Worm (Caenorhabditis elegans) whole organism, late embryonic: ENCODE measurements around the gene B0244.7.

Experiments
- C08G9.2 ChIP-seq: sonication (generic microtip); optimal IDR thresholded peaks from 2 replicates; lab custom pipeline; 2016; ENCODE audit warnings: mild to moderate bottlenecking, missing genetic modification characterization, moderate library complexity, missing compliant biosample characterization
- C38D4.7 ChIP-seq: fragments of 200-800 bp; sonication (Bioruptor generic); optimal IDR thresholded peaks from 2 replicates; lab custom pipeline; 2018; ENCODE audit warnings: mild to moderate bottlenecking, missing genetic modification characterization, moderate library complexity, missing compliant biosample characterization
- F13H6.1 ChIP-seq: sonication (generic microtip); optimal IDR thresholded peaks from 2 replicates; lab custom pipeline; 2016; ENCODE audit warnings: missing genetic modification characterization, missing compliant biosample characterization
- K09A11.1 ChIP-seq: sonication (generic microtip); optimal IDR thresholded peaks from 2 replicates; lab custom pipeline; 2017; ENCODE audit warnings: antibody characterized with exemption, mild to moderate bottlenecking, missing genetic modification characterization, missing compliant biosample characterization; ENCODE audit not compliant: insufficient read depth
- T23F11.4 ChIP-seq: fragments of 200-800 bp; sonication (Bioruptor generic); optimal IDR thresholded peaks from 2 replicates; lab custom pipeline; 2018; ENCODE audit warnings: mild to moderate bottlenecking, missing genetic modification characterization, missing compliant biosample characterization
- Y22D7AL.16 ChIP-seq: sonication (generic microtip); optimal IDR thresholded peaks from 2 replicates; lab custom pipeline; 2016; ENCODE audit warnings: missing genetic modification characterization, missing compliant biosample characterization
- ahr-1 ChIP-seq: sonication (generic microtip); optimal IDR thresholded peaks from 2 replicates; lab custom pipeline; 2016; ENCODE audit warnings: missing genetic modification characterization, missing compliant biosample characterization
- ceh-14 ChIP-seq: sonication (generic microtip); optimal IDR thresholded peaks from 2 replicates; lab custom pipeline; 2016; ENCODE audit warnings: missing genotype, missing genetic modification characterization, missing compliant biosample characterization
- ceh-18 ChIP-seq: sonication (generic microtip); optimal IDR thresholded peaks from 2 replicates; lab custom pipeline; 2016; ENCODE audit warnings: missing genetic modification characterization, missing compliant biosample characterization
- ceh-19 ChIP-seq: fragments of 200-800 bp; sonication (Bioruptor generic); optimal IDR thresholded peaks from 2 replicates; lab custom pipeline; 2018; ENCODE audit warnings: mild to moderate bottlenecking, missing genetic modification characterization, missing compliant biosample characterization
- ceh-24 ChIP-seq: sonication (generic microtip); optimal IDR thresholded peaks from 2 replicates; lab custom pipeline; 2016; ENCODE audit warnings: mild to moderate bottlenecking, missing genetic modification characterization, missing compliant biosample characterization
- ceh-45 ChIP-seq: fragments of 200-800 bp; sonication (Bioruptor generic); IDR thresholded peaks from 2 replicates; pipeline ENCODE4 v1.3.6; 2022; ENCODE audit warnings: missing genetic modification reagents, missing genetic modification characterization, missing compliant biosample characterization
- ceh-48 ChIP-seq: sonication (generic microtip); optimal IDR thresholded peaks from 2 replicates; lab custom pipeline; 2016; ENCODE audit warnings: missing genetic modification characterization, inconsistent platforms, missing compliant biosample characterization
- ceh-6 ChIP-seq: fragments of 200-800 bp; sonication (Bioruptor generic); optimal IDR thresholded peaks from 2 replicates; lab custom pipeline; 2018; ENCODE audit warnings: mild to moderate bottlenecking, missing genetic modification characterization, missing compliant biosample characterization
- ceh-9 ChIP-seq: sonication (generic microtip); optimal IDR thresholded peaks from 2 replicates; lab custom pipeline; 2016; ENCODE audit warnings: mild to moderate bottlenecking, missing genetic modification characterization, inconsistent platforms, missing compliant biosample characterization
- dmd-4 ChIP-seq: sonication (generic microtip); optimal IDR thresholded peaks from 2 replicates; lab custom pipeline; 2016; ENCODE audit warnings: borderline replicate concordance, missing genetic modification characterization, missing compliant biosample characterization
- elt-2 ChIP-seq: sonication (generic microtip); optimal IDR thresholded peaks from 2 replicates; lab custom pipeline; 2016; ENCODE audit warnings: missing genetic modification reagents, missing genetic modification characterization, missing compliant biosample characterization
- elt-4 ChIP-seq: sonication (generic microtip); optimal IDR thresholded peaks from 2 replicates; lab custom pipeline; 2016; ENCODE audit warnings: missing genetic modification characterization, missing compliant biosample characterization
- eyg-1 ChIP-seq: sonication (generic microtip); optimal IDR thresholded peaks from 2 replicates; lab custom pipeline; 2016; ENCODE audit warnings: missing genotype, missing genetic modification characterization, missing compliant biosample characterization
- fax-1 ChIP-seq: sonication (generic microtip); optimal IDR thresholded peaks from 2 replicates; lab custom pipeline; 2016; ENCODE audit warnings: missing genotype, missing genetic modification characterization, missing compliant biosample characterization
- fkh-10 ChIP-seq: fragments of 150-350 bp; optimal IDR thresholded peaks from 2 replicates; lab custom pipeline; 2014; ENCODE audit warnings: missing biosample characterization, missing genetic modification reagents, missing genetic modification characterization
- fkh-6 ChIP-seq: sonication (generic microtip); optimal IDR thresholded peaks from 2 replicates; lab custom pipeline; 2016; ENCODE audit warnings: missing genetic modification characterization, missing compliant biosample characterization
- gmeb-2 ChIP-seq: sonication (generic microtip); optimal IDR thresholded peaks from 2 replicates; lab custom pipeline; 2016; ENCODE audit warnings: missing genetic modification characterization, inconsistent platforms, missing compliant biosample characterization
- hlh-13 ChIP-seq: fragments of 200-800 bp; sonication (Bioruptor generic); optimal IDR thresholded peaks from 2 replicates; lab custom pipeline; 2018; ENCODE audit warnings: mild to moderate bottlenecking, missing genetic modification characterization, missing compliant biosample characterization
- hlh-15 ChIP-seq: sonication (generic microtip); optimal IDR thresholded peaks from 2 replicates; lab custom pipeline; 2016; ENCODE audit warnings: missing genetic modification characterization, missing compliant biosample characterization
- hlh-6 ChIP-seq: sonication (generic microtip); optimal IDR thresholded peaks from 2 replicates; lab custom pipeline; 2016; ENCODE audit warnings: missing genotype, missing genetic modification characterization, missing compliant biosample characterization
- hlh-8 ChIP-seq: sonication (generic microtip); optimal IDR thresholded peaks from 2 replicates; lab custom pipeline; 2016; ENCODE audit warnings: missing genotype, missing genetic modification characterization, missing compliant biosample characterization
- madf-2 ChIP-seq: sonication (generic microtip); optimal IDR thresholded peaks from 2 replicates; lab custom pipeline; 2017; ENCODE audit warnings: missing genetic modification characterization, missing compliant biosample characterization
- mec-3 ChIP-seq: sonication (generic microtip); optimal IDR thresholded peaks from 2 replicates; lab custom pipeline; 2016; ENCODE audit warnings: borderline replicate concordance, missing genetic modification characterization, missing compliant biosample characterization
- nfya-1 ChIP-seq: sonication (generic microtip); optimal IDR thresholded peaks from 2 replicates; lab custom pipeline; 2017; ENCODE audit warnings: missing genetic modification characterization, mild to moderate bottlenecking, missing compliant biosample characterization, antibody characterized with exemption, moderate library complexity
- nhr-232 ChIP-seq: sonication (generic microtip); optimal IDR thresholded peaks from 2 replicates; lab custom pipeline; 2016; ENCODE audit warnings: missing genetic modification characterization, missing compliant biosample characterization
- odd-2 ChIP-seq: sonication (generic microtip); optimal IDR thresholded peaks from 2 replicates; lab custom pipeline; 2017; ENCODE audit warnings: antibody characterized with exemption, mild to moderate bottlenecking, missing genetic modification characterization, missing compliant biosample characterization
- pag-3 ChIP-seq: sonication (generic microtip); optimal IDR thresholded peaks from 2 replicates; lab custom pipeline; 2016; ENCODE audit warnings: missing compliant biosample characterization, missing genetic modification characterization, borderline replicate concordance
- pat-9 ChIP-seq: fragments of 200-800 bp; sonication (Bioruptor generic); optimal IDR thresholded peaks from 2 replicates; lab custom pipeline; 2018; ENCODE audit warnings: mild to moderate bottlenecking, missing genetic modification characterization, moderate library complexity, missing compliant biosample characterization
- pax-1 ChIP-seq: fragments of 150-350 bp; optimal IDR thresholded peaks from 2 replicates; lab custom pipeline; 2014; ENCODE audit warnings: missing biosample characterization, missing genetic modification characterization
- pha-4 ChIP-seq: fragments of 150-350 bp; optimal IDR thresholded peaks from 2 replicates; lab custom pipeline; 2018; ENCODE audit warnings: missing biosample characterization, missing genetic modification reagents, missing genetic modification characterization
- pqm-1 ChIP-seq: sonication (generic microtip); optimal IDR thresholded peaks from 2 replicates; lab custom pipeline; 2016; ENCODE audit warnings: missing genetic modification characterization, missing compliant biosample characterization
- pros-1 ChIP-seq: fragments of 150-350 bp; optimal IDR thresholded peaks from 2 replicates; lab custom pipeline; 2014; ENCODE audit warnings: missing biosample characterization, missing genetic modification reagents, missing genetic modification characterization
- ref-2 ChIP-seq: sonication (generic microtip); optimal IDR thresholded peaks from 2 replicates; lab custom pipeline; 2016; ENCODE audit warnings: missing genetic modification characterization, missing compliant biosample characterization
- sox-2 ChIP-seq: fragments of 200-800 bp; sonication (Bioruptor generic); IDR thresholded peaks from 2 replicates; pipeline ENCODE4 v1.3.6; 2022; ENCODE audit warnings: missing genetic modification reagents, missing genetic modification characterization, missing compliant biosample characterization
- sox-4 ChIP-seq: sonication (generic microtip); optimal IDR thresholded peaks from 2 replicates; lab custom pipeline; 2017; ENCODE audit warnings: mild to moderate bottlenecking, missing genetic modification characterization, inconsistent platforms, missing compliant biosample characterization
- syd-9 ChIP-seq: sonication (generic microtip); optimal IDR thresholded peaks from 2 replicates; lab custom pipeline; 2016; ENCODE audit warnings: mild to moderate bottlenecking, missing genetic modification characterization, moderate library complexity, missing compliant biosample characterization
- unc-86 ChIP-seq: sonication (generic microtip); optimal IDR thresholded peaks from 2 replicates; lab custom pipeline; 2016; ENCODE audit warnings: missing genetic modification characterization, missing compliant biosample characterization
- zip-5 ChIP-seq: sonication (generic microtip); optimal IDR thresholded peaks from 2 replicates; lab custom pipeline; 2016; ENCODE audit warnings: missing genetic modification characterization, missing compliant biosample characterization
- ztf-16 ChIP-seq: sonication (generic microtip); optimal IDR thresholded peaks from 2 replicates; lab custom pipeline; 2017; ENCODE audit warnings: missing genetic modification characterization, missing compliant biosample characterization

The B0244.7 gene

DNA sequence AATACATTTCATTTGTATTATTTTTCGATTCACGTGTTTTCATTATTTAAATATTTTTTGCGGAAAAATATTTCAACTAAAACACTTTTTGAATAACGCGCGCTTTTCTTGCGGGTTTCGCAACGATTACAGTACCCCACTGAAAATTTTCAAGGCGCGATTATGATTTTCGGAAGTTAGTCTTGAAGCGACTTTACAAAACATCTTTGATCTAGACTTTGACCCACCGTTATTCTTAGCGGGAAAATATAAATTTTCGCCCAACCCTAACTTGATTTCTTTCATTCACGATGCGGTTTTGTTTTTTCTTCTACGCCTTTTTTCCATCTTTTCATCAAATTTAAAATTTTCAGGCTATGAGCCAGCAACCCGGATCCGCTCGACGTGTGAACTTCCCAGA, 3.5 kb upstream of the B0244.7 start, which contains the start of gene egg-1:
Gene egg-1 (plus strand): TSS at position 354 of the 400 bp plus-strand sequence.
- TF ChIP-seq pqm-1, result no peak
- TF ChIP-seq fkh-6 (tag; lab: Kevin White, UChicago), result no peak
- no peak for TF ChIP-seq pha-4
- no peak for TF ChIP-seq K09A11.1
- no peak for TF ChIP-seq ceh-6 (GFP tag; lab: Kevin White, UChicago)
- no peak for TF ChIP-seq ceh-24
- TF ChIP-seq sox-4 (tag; lab: Kevin White, UChicago), result no peak
- no peak for TF ChIP-seq ref-2

- TF ChIP-seq C38D4.7 (GFP tag; lab: Kevin White, UChicago) (no peak), ceh-18 (no peak), ceh-19 (no peak), fax-1 (tag; lab: Kevin White, UChicago) (no peak), ztf-16 (tag; lab: Kevin White, UChicago) (no peak), C08G9.2 (tag; lab: Kevin White, UChicago) (no peak), nfya-1 (tag; lab: Kevin White, UChicago) (no peak), odd-2 (tag; lab: Kevin White, UChicago) (no peak), hlh-8 (no peak), ceh-48 (tag; lab: Kevin White, UChicago) (no peak), F13H6.1 (no peak), pag-3 (tag; lab: Kevin White, UChicago) (no peak), sox-4 (tag; lab: Kevin White, UChicago) (no peak), fkh-10 (GFP tag; lab: Kevin White, UChicago) (no peak), ceh-9 (tag; lab: Kevin White, UChicago) (no peak), hlh-15 (tag; lab: Kevin White, UChicago) (no peak), ceh-45 (GFP tag; lab: Robert Waterston, UW) (no peak), elt-4 (no peak)
These were observed 1.9 kb upstream of the B0244.7 start for ce11 chrIII:5729367-5729766.

ce11 chrIII:5730041-5730440, 1.3 kb upstream of the B0244.7 start:
- no peak for TF ChIP-seq dmd-4 (tag; lab: Kevin White, UChicago)
- TF ChIP-seq gmeb-2 (tag; lab: Kevin White, UChicago), result no peak
- no peak for TF ChIP-seq fkh-6 (tag; lab: Kevin White, UChicago)
- TF ChIP-seq sox-4 (tag; lab: Kevin White, UChicago), result no peak
- TF ChIP-seq ceh-19, result no peak
- no peak for TF ChIP-seq hlh-6 (tag; lab: Kevin White, UChicago)
- no peak for TF ChIP-seq zip-5 (tag; lab: Kevin White, UChicago)
- no peak for TF ChIP-seq odd-2 (tag; lab: Kevin White, UChicago)
- TF ChIP-seq pat-9 (tag; lab: Kevin White, UChicago), result no peak
- no peak for TF ChIP-seq syd-9
- TF ChIP-seq ahr-1 (tag; lab: Kevin White, UChicago), result no peak
- no peak for TF ChIP-seq ceh-24
- TF ChIP-seq nhr-232 (tag; lab: Kevin White, UChicago), result no peak
- TF ChIP-seq, all 69 proteins: peak for 0

DNA sequence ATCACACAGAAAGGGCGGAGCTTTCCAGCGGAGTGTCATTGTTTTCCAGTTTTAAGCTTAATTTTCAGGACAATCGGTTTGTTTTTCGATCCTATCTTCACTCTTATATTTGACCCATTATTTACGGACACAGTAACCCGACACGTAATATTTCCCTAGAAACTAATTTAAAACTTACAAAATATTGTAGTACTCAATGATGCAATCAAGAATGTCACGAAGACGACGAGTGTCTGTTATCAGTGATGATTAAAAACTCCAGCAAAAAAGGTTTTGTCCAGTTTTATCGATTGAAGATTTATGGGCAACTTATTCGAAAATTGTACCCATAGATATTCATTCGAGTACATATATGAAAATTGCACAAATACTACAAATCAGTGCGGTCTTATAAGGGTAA, 1.6 kb downstream of the B0244.7 start, which contains the start of gene B0244.17:
Gene B0244.17 (plus strand): TSS at position 301 of the 400 bp plus-strand sequence.
- TF ChIP-seq elt-2 (tag; lab: Kevin White, UChicago), result peak; percentile 30
- no peak for TF ChIP-seq mec-3 (tag; lab: Kevin White, UChicago)

- no peak for TF ChIP-seq F13H6.1
- no peak for TF ChIP-seq sox-2 (GFP tag; lab: Robert Waterston, UW)
- no peak for TF ChIP-seq hlh-13
- TF ChIP-seq eyg-1 (tag; lab: Kevin White, UChicago), result no peak
- TF ChIP-seq Y22D7AL.16 (tag; lab: Kevin White, UChicago), result no peak
- no peak for TF ChIP-seq ceh-14 (tag; lab: Kevin White, UChicago)
- TF ChIP-seq elt-2 (tag; lab: Kevin White, UChicago), result no peak
- no peak for TF ChIP-seq nhr-232 (tag; lab: Kevin White, UChicago)
- TF ChIP-seq pax-1 (tag; lab: Kevin White, UChicago), result no peak
- no peak for TF ChIP-seq madf-2 (tag; lab: Kevin White, UChicago)
- no peak for TF ChIP-seq unc-86 (tag; lab: Kevin White, UChicago)
- TF ChIP-seq fkh-10 (GFP tag; lab: Kevin White, UChicago), result no peak
- no peak for TF ChIP-seq pros-1 (tag; lab: Kevin White, UChicago)
- TF ChIP-seq ceh-45 (GFP tag; lab: Robert Waterston, UW), result no peak
- no peak for TF ChIP-seq pha-4
- TF ChIP-seq K09A11.1, result no peak
- no peak for TF ChIP-seq T23F11.4 (GFP tag; lab: Kevin White, UChicago)
- no peak for TF ChIP-seq ceh-18
These were observed 3.0 kb downstream of the B0244.7 start for ce11 chrIII:5734328-5734727.
